Worm (Caenorhabditis elegans): ENCODE measurements around the gene ZC262.2.

DNA sequence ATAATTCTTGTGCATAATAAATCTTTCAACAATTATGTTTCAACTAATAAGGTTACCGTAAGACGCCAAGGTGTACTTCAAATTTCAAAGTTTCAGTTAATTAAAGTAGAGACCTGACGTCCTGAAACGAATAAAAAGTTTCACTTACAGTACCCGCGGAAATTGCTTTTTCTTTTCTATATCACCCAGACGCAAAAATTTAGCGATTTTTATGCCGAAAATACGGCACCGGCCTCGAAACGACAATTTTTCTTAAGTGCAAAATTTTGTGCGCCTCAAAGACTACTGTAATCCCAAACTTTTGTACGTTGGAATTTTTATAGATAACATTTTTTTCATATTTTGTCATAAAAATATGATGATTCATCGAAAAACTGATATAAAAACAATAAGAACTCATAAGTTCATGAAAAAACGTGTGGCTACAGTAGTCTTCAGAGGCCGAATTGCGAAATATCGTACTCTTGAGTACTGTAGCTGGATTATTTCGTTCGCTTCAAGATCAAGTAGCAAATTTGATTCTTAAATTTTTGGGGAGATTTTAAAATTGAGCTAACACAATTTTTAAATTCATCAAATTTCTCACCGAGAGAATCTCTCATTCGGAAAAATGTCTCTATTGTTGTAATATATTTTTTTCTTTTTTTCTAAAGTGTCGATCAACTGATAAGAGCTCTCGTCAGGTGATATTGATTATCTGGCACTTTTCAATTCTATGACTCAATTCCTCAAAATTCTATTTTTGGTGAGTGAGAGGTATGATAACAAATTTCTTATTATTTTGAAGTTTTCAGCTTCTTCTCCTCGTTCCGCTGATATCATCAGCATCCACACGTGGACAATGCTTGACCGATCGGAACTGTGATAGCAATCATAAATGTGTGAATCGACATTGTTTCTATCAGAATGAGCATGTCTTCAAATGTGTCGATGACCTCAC lies 6.0 kb upstream of the ZC262.2 start, which contains the start of gene ZC262.13:
- TF ChIP-seq aly-1 (tag; optimal IDR thresholded peaks at IDR 0.05) (no peak), ama-1 (optimal IDR thresholded peaks at IDR 0.05) (no peak), hmg-4 (GFP tag; optimal IDR thresholded peaks at IDR 0.05) (no peak), ets-7 (tag; optimal IDR thresholded peaks at IDR 0.05) (no peak), flt-1 (GFP tag; IDR thresholded peaks at IDR 0.05) (no peak), tbx-11 (GFP tag; IDR thresholded peaks at IDR 0.05) (no peak), sea-1 (GFP tag; conservative IDR thresholded peaks at IDR 0.05) (no peak)

All from whole organism, early embryonic.